Worm (Caenorhabditis elegans): ENCODE measurements around the gene fbxa-37.

Gene fbxa-37

DNA sequence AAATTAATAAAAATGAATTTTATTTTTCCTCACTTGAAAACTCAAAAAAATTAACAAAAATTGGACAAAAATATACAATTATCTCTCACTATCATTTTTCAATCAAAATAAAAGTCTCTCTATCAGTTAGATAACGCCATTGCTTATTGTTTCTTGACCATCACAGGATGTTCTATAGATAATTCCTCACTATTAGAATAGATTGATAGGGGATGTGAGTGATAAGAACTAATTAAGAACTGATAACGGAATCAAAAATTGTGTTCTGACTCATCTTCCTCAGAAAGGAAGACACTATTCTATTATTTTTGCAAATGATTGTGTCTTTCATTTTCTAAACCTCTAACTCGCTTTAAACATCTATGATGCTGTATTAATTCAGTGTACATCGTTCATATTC lies 4.3 kb downstream of the fbxa-37 start:
- TF ChIP-seq tbx-11 (GFP tag; IDR thresholded peaks at IDR 0.05): no peak

DNA sequence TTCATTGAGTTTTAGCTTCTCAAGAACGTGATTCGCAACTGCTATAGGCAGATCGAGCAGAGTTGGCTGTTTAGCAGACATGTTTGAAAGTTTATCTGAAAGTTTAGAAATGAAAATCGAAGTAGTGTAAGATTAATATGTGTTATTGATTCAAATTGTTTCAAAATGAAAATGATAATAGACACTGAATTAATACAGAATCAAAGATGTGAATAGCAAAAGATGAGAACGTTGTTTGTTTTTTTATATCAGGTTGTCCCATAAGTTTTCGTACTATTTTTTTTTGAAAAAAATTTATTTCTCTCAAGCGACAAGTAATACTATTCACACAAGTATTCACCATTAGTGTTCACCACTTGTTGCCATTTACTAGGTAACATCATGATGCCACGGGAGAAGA lies 8.3 kb downstream of the fbxa-37 start, which contains the start of gene fbxa-36:
Gene fbxa-36 (minus strand): TSS at position 101 of the 400 bp plus-strand sequence.
- TF ChIP-seq ceh-13 (GFP tag; optimal IDR thresholded peaks at IDR 0.05) (no peak), tbx-37 (GFP tag; conservative IDR thresholded peaks at IDR 0.05) (no peak), ets-7 (tag; optimal IDR thresholded peaks at IDR 0.05) (no peak), hmg-4 (GFP tag; optimal IDR thresholded peaks at IDR 0.05) (no peak), hmbx-1 (tag; optimal IDR thresholded peaks at IDR 0.05) (no peak), F13C5.2 (tag; optimal IDR thresholded peaks at IDR 0.05) (no peak), ceh-36 (tag; optimal IDR thresholded peaks at IDR 0.05) (no peak), pes-1 (GFP tag; IDR thresholded peaks at IDR 0.05) (no peak), scrt-1 (GFP tag; IDR thresholded peaks at IDR 0.05) (no peak)

DNA sequence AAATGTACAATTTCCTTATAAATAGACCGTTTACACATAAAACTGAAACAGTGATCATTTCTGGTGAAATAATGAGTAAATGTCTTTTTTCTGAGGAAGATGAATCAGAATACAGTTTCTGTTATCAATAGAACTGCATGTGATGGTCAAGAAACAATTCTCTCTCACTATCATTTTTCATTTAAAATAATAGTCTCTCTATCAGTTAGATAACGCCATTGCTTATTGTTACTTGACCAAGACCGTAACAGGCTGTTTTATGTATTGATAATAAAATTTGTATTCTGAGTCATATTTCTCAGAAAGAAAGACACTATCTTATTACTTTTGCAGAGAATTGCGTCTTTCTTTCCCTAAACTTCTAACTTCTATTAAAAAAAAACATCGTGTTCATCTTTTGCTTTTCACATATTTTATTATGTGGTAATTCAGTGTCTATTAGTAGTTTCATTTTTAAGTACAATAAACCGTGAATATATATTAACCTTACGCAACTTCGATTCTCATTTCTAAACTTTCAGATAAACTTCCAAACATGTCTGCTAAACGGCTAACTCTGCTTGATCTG lies 10.4 kb downstream of the fbxa-37 start, which contains the start of gene fbxa-35:
Gene fbxa-35 (plus strand): TSS at position 518 of the 568 bp plus-strand sequence.
- TF ChIP-seq pes-1 (GFP tag; IDR thresholded peaks at IDR 0.05): no peak
- TF ChIP-seq hmg-4 (GFP tag; optimal IDR thresholded peaks at IDR 0.05): no peak
- no peak for TF ChIP-seq ceh-13 (GFP tag; optimal IDR thresholded peaks at IDR 0.05)
- no peak for TF ChIP-seq ets-7 (tag; optimal IDR thresholded peaks at IDR 0.05)
- no peak for TF ChIP-seq tbx-11 (GFP tag; IDR thresholded peaks at IDR 0.05)

DNA sequence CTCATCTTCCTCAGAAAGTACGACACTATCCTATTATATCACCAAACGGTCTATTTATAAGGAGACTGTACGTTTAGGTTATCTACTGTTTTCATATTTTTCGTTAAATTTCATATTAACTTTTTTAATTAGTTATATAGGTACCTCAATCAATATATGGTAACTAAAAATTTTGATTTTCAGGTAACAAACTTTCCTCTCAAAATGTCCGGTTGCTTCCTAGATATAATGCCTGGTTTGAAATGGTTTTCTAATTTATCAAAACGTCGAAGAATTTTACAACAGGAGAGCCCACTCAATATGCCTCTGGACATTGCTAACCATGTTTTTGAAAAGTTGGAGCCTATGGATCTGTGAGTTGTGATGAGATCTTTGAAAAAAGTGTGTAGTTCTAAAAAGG lies 12.8 kb downstream of the fbxa-37 start, which contains the start of gene fbxa-28:
Gene fbxa-28 (plus strand): TSS at position 301 of the 400 bp plus-strand sequence.
- TF ChIP-seq aly-1 (tag; optimal IDR thresholded peaks at IDR 0.05) (no peak), B0310.2 (tag; optimal IDR thresholded peaks at IDR 0.05) (no peak), tbx-11 (GFP tag; IDR thresholded peaks at IDR 0.05) (no peak), hmg-4 (GFP tag; optimal IDR thresholded peaks at IDR 0.05) (no peak), sea-1 (GFP tag; conservative IDR thresholded peaks at IDR 0.05) (no peak), hmbx-1 (tag; optimal IDR thresholded peaks at IDR 0.05) (no peak)

DNA sequence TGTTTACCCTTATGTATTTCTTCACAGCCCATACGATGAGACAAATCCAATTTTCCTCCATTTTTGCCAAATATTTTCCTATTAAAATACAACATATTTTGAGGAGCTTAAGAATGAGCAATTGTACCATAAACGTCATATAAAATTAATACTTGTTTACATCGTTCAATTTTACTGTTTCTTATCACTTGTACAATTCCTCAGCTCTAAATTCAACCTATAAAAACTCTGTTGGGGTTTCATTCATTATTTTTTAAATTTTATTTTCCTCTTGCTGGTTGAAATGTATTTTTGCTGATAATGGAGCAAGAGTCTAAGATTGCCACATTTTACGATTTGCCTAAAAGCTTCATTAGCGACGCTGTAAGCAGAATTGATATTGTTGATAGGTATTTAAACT lies 18.6 kb downstream of the fbxa-37 start, which contains the start of gene fbxa-75:
Gene fbxa-75 (plus strand): TSS at position 301 of the 400 bp plus-strand sequence.
- TF ChIP-seq ceh-13 (GFP tag; optimal IDR thresholded peaks at IDR 0.05) (no peak), sea-1 (GFP tag; conservative IDR thresholded peaks at IDR 0.05) (no peak), hmg-4 (GFP tag; optimal IDR thresholded peaks at IDR 0.05) (no peak), hmbx-1 (tag; optimal IDR thresholded peaks at IDR 0.05) (no peak), pes-1 (GFP tag; IDR thresholded peaks at IDR 0.05) (no peak), ama-1 (optimal IDR thresholded peaks at IDR 0.05) (no peak), hnd-1 (tag; optimal IDR thresholded peaks at IDR 0.05) (no peak), tra-4 (tag; optimal IDR thresholded peaks at IDR 0.05) (no peak), scrt-1 (GFP tag; IDR thresholded peaks at IDR 0.05) (no peak), aly-1 (tag; optimal IDR thresholded peaks at IDR 0.05) (no peak), tbx-11 (GFP tag; IDR thresholded peaks at IDR 0.05) (no peak), F13C5.2 (tag; optimal IDR thresholded peaks at IDR 0.05) (no peak), tbx-37 (GFP tag; conservative IDR thresholded peaks at IDR 0.05) (no peak), ceh-36 (tag; optimal IDR thresholded peaks at IDR 0.05) (no peak), ets-7 (tag; optimal IDR thresholded peaks at IDR 0.05) (no peak), flt-1 (GFP tag; IDR thresholded peaks at IDR 0.05) (no peak), B0310.2 (tag; optimal IDR thresholded peaks at IDR 0.05) (no peak)

DNA sequence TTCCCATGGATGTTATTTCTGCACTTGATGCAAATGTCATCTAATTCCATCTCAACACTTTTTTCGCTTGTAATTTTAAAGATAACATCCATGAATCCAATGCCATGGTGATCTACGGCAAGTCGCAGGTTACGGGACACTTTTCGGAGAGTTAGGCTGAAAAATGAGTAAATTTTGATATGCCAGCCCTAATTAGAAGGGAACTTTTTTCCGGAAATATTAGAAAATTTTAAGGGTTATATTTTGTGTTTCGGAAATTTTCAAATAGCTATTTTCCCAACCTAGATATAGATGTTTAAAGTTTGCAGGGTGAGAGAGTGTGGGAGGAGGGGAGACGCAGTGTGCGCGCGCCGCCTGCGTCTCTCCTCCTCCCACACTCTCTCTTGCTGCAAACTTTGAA lies 22.5 kb downstream of the fbxa-37 start:
- TF ChIP-seq tra-4 (tag; optimal IDR thresholded peaks at IDR 0.05): no peak

DNA sequence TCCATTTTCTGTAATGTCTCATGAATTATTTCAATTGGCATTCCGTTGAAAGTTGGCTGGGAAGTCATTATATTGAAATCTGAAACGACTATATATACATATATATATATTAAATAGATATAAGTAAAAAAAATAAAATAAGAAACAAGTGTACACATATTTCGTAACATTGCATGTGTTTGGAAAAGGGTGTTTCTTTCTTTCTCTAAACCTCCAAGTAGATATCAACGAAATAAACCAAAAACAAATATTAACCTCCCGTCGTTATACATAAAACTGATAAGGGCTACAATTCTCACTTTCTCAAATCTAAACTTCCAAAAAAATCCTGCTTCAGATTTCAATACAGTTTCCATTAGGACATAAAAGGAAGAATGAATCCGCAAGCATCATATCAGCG lies 23.4 kb downstream of the fbxa-37 start, which contains the start of gene fbxa-79:
Gene fbxa-79 (minus strand): TSS at position 86 of the 400 bp plus-strand sequence.
- no peak for TF ChIP-seq ama-1 (optimal IDR thresholded peaks at IDR 0.05)
- TF ChIP-seq ceh-36 (tag; optimal IDR thresholded peaks at IDR 0.05): no peak
- no peak for TF ChIP-seq aly-1 (tag; optimal IDR thresholded peaks at IDR 0.05)
- no peak for TF ChIP-seq F13C5.2 (tag; optimal IDR thresholded peaks at IDR 0.05)
- TF ChIP-seq tbx-37 (GFP tag; conservative IDR thresholded peaks at IDR 0.05): no peak
- no peak for TF ChIP-seq flt-1 (GFP tag; IDR thresholded peaks at IDR 0.05)
- no peak for TF ChIP-seq ets-7 (tag; optimal IDR thresholded peaks at IDR 0.05)
- TF ChIP-seq pes-1 (GFP tag; IDR thresholded peaks at IDR 0.05): no peak
- no peak for TF ChIP-seq hmbx-1 (tag; optimal IDR thresholded peaks at IDR 0.05)
- TF ChIP-seq ceh-13 (GFP tag; optimal IDR thresholded peaks at IDR 0.05): no peak
- no peak for TF ChIP-seq tbx-11 (GFP tag; IDR thresholded peaks at IDR 0.05)
- TF ChIP-seq hmg-4 (GFP tag; optimal IDR thresholded peaks at IDR 0.05): no peak
- no peak for TF ChIP-seq scrt-1 (GFP tag; IDR thresholded peaks at IDR 0.05)

DNA sequence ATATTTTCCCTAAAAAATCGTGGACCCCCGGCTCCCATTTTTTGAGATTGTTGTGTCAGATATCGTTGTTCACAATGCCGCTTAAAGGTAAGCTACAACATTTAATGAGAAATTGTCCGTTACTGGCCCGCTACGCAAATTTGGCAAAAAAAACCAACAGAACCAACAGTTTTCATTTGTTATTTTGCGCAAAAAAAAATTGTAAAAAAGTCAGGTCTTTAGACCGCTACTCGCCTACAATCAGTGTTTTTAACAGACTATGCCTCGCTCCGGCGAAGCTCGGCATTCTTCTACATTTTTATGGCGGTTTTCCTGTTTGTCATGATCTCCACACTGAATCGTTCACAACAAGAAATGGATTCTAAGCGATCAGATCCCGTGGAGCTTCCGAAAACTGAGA lies 24.1 kb downstream of the fbxa-37 start, which contains the start of gene Y82E9BL.12:
Gene Y82E9BL.12 (plus strand): TSS at position 301 of the 400 bp plus-strand sequence.
- TF ChIP-seq tra-4 (tag; optimal IDR thresholded peaks at IDR 0.05): no peak
- TF ChIP-seq F13C5.2 (tag; optimal IDR thresholded peaks at IDR 0.05): no peak
- TF ChIP-seq flt-1 (GFP tag; IDR thresholded peaks at IDR 0.05): no peak
- no peak for TF ChIP-seq sea-1 (GFP tag; conservative IDR thresholded peaks at IDR 0.05)
- TF ChIP-seq ets-7 (tag; optimal IDR thresholded peaks at IDR 0.05): no peak
- TF ChIP-seq hnd-1 (tag; optimal IDR thresholded peaks at IDR 0.05): no peak
- TF ChIP-seq hmg-4 (GFP tag; optimal IDR thresholded peaks at IDR 0.05): no peak
- TF ChIP-seq pes-1 (GFP tag; IDR thresholded peaks at IDR 0.05): no peak
- TF ChIP-seq ama-1 (optimal IDR thresholded peaks at IDR 0.05): no peak
- no peak for TF ChIP-seq hmbx-1 (tag; optimal IDR thresholded peaks at IDR 0.05)
- TF ChIP-seq B0310.2 (tag; optimal IDR thresholded peaks at IDR 0.05): no peak
- TF ChIP-seq aly-1 (tag; optimal IDR thresholded peaks at IDR 0.05): no peak
- TF ChIP-seq tbx-37 (GFP tag; conservative IDR thresholded peaks at IDR 0.05): no peak
